Worm (Caenorhabditis elegans): ENCODE measurements around the gene Y37E11B.1.
A peak's percentile ranks its signal among the peaks of the same experiment; 100 is the strongest.

Y37E11B.1 gene

ce11 chrIV:3601846-3602245 lies 22.4 kb downstream of the Y37E11B.1 start:
- TF ChIP-seq ztf-4 (tag; optimal IDR thresholded peaks at IDR 0.05) (no peak), nhr-19 (GFP tag; conservative IDR thresholded peaks at IDR 0.05) (no peak), ceh-88 (GFP tag; IDR thresholded peaks at IDR 0.05) (no peak), swsn-7 (tag; optimal IDR thresholded peaks at IDR 0.05) (no peak), lir-3 (tag; optimal IDR thresholded peaks at IDR 0.05; ENCODE audit: poor library complexity) (no peak), ets-5 (GFP tag; IDR thresholded peaks at IDR 0.05) (no peak)

- no peak for TF ChIP-seq C16A3.4 (tag; optimal IDR thresholded peaks at IDR 0.05)
- no peak for TF ChIP-seq efl-1 (optimal IDR thresholded peaks at IDR 0.05)
- peak in 1 of 2 experiments; percentile 69 for TF ChIP-seq efl-1 (GFP tag; optimal IDR thresholded peaks at IDR 0.05 in 1 of 2)
Observed at ce11 chrIV:3604104-3604503, 24.7 kb downstream of the Y37E11B.1 start.

DNA sequence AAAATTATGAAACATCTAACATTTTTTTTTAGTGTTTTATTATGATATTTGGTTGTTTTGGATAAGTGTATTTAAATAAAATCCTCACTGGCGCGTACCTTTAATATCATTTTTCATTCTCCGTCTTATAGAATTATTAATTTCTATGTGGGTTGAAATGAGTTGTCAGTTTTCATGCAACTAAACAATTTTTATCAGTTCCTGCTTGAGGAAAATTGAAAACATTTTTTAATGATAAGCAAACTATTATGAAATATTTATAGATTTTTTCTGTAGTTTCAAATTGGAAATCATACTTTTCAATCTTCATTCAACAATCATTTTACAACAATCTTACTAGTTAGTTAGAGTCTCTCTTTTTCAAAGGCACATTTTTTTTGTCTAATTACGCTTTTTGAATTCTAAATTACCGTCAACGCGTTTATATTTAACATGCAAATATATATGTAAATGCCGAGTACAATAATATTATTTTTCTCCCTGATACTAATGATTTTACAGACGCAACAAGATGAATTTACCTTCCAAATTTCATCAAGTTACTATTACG lies 26.9 kb downstream of the Y37E11B.1 start, which contains the start of the genes Y37E11B.10 and kgb-2:
Gene Y37E11B.10, minus strand, starts transcription at position 182 of the 550 bp plus-strand sequence.
Gene kgb-2, plus strand, starts transcription at position 500 of the 550 bp plus-strand sequence.
- TF ChIP-seq ztf-11 (tag; optimal IDR thresholded peaks at IDR 0.05) (no peak), lin-14 (GFP tag; optimal IDR thresholded peaks at IDR 0.05) (no peak), hlh-17 (GFP tag; optimal IDR thresholded peaks at IDR 0.05; ENCODE audit: borderline replicate concordance) (no peak), nhr-28 (tag; optimal IDR thresholded peaks at IDR 0.05) (no peak), efl-3 (GFP tag; optimal IDR thresholded peaks at IDR 0.05) (no peak), nhr-11 (tag; optimal IDR thresholded peaks at IDR 0.05) (no peak), Y116A8C.19 (tag; optimal IDR thresholded peaks at IDR 0.05; ENCODE audit: borderline replicate concordance) (no peak), alr-1 (tag; optimal IDR thresholded peaks at IDR 0.05; ENCODE audit: borderline replicate concordance) (no peak), snpc-4 (tag; optimal IDR thresholded peaks at IDR 0.05) (no peak), egl-13 (tag; optimal IDR thresholded peaks at IDR 0.05) (no peak), lsy-2 (tag; optimal IDR thresholded peaks at IDR 0.05) (no peak), mep-1 (tag; optimal IDR thresholded peaks at IDR 0.05) (no peak), nhr-77 (tag; optimal IDR thresholded peaks at IDR 0.05) (no peak)

DNA sequence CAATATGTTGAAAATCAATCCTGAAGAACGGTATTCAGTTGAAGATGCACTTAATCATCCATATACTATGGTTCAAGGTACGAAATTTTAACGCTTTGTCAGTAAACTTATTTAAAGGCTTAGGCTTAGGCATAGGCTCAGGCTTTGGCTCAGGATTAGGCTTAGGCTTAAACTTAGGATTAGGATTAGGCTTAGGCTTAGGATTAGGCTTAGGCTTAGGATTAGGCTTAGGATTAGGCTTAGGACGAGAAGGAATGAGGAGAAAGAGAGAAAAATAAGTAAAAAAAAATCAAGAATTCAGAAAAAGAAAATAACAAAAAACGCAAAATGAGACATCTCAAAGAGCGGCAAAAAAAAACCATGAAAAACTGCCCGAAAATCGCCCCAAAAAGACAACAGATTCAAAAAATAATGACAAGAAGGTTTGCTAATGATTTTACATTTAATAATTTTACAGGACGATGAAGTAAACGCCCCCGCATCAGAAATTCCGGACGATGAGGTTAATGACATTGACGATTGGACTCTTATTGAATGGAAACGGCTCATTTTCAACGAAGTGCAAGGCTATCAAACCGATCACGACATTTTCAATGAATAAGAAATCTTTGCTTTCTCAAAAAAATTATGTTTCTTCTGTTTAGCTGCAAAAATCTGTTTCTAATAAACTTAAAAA lies 29.3 kb downstream of the Y37E11B.1 start:
- no peak for TF ChIP-seq pax-3 (tag; optimal IDR thresholded peaks at IDR 0.05)

ce11 chrIV:3610987-3611386 lies 31.6 kb downstream of the Y37E11B.1 start:
- no peak for TF ChIP-seq snpc-4 (tag; optimal IDR thresholded peaks at IDR 0.05)

DNA sequence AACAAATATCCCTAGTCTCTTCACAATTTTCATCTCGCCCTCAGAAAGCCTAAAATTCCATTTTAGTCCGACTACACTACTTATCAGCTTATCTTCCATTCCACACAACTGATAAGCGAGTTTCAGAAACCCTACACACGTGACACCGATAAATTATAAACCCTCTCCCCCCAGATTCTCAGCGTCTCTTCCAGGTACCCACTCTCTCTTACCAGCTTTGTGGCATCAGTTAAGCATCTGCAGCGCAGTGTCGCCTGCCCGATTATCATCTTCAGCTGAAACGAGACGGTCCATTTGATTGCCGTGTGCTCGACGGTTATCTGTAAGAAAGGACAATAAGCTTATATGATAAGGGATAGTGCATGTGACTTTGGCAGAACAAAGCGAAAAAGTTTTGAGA lies 32.4 kb downstream of the Y37E11B.1 start:
- TF ChIP-seq ztf-11 (tag; optimal IDR thresholded peaks at IDR 0.05) (no peak), nhr-20 (tag; optimal IDR thresholded peaks at IDR 0.05) (peak; percentile 27), sox-4 (tag; optimal IDR thresholded peaks at IDR 0.05) (no peak), isw-1 (GFP tag; IDR thresholded peaks at IDR 0.05) (no peak), jun-1 (tag; optimal IDR thresholded peaks at IDR 0.05) (peak; percentile 34), fkh-4 (tag; optimal IDR thresholded peaks at IDR 0.05; ENCODE audit: borderline replicate concordance) (no peak), ces-1 (GFP tag; optimal IDR thresholded peaks at IDR 0.05) (no peak), lsy-2 (tag; optimal IDR thresholded peaks at IDR 0.05) (no peak), aly-2 (tag; optimal IDR thresholded peaks at IDR 0.05) (no peak), ets-5 (GFP tag; IDR thresholded peaks at IDR 0.05) (no peak), xbp-1 (tag; optimal IDR thresholded peaks at IDR 0.05) (no peak), ceh-82 (tag; optimal IDR thresholded peaks at IDR 0.05) (no peak), sup-37 (GFP tag; optimal IDR thresholded peaks at IDR 0.05) (no peak), egl-27 (tag; optimal IDR thresholded peaks at IDR 0.05) (no peak), lin-14 (GFP tag; optimal IDR thresholded peaks at IDR 0.05) (no peak), mep-1 (tag; optimal IDR thresholded peaks at IDR 0.05) (no peak), nhr-28 (tag; optimal IDR thresholded peaks at IDR 0.05) (no peak), nhr-11 (tag; optimal IDR thresholded peaks at IDR 0.05) (no peak), irx-1 (tag; optimal IDR thresholded peaks at IDR 0.05) (no peak), hpl-2 (GFP tag; optimal IDR thresholded peaks at IDR 0.05) (no peak), dpl-1 (GFP tag; optimal IDR thresholded peaks at IDR 0.05) (no peak), ceh-8 (GFP tag; optimal IDR thresholded peaks at IDR 0.05) (no peak), grh-1 (GFP tag; IDR thresholded peaks at IDR 0.05) (no peak), nhr-12 (tag; optimal IDR thresholded peaks at IDR 0.05) (no peak), ceh-90 (tag; optimal IDR thresholded peaks at IDR 0.05) (no peak)

Data from whole organism, L1 larva.